Worm (Caenorhabditis elegans) whole organism, late embryonic: ENCODE measurements around the gene F59B10.3.

Experiments
- C08G9.2 ChIP-seq: sonication (generic microtip); optimal IDR thresholded peaks from 2 replicates; lab custom pipeline; 2016; ENCODE audit warnings: mild to moderate bottlenecking, missing genetic modification characterization, moderate library complexity, missing compliant biosample characterization
- ama-1 ChIP-seq: fragments of 150-350 bp; optimal IDR thresholded peaks from 2 replicates; lab custom pipeline; 2014
- ceh-9 ChIP-seq: sonication (generic microtip); optimal IDR thresholded peaks from 2 replicates; lab custom pipeline; 2016; ENCODE audit warnings: mild to moderate bottlenecking, missing genetic modification characterization, inconsistent platforms, missing compliant biosample characterization
- dmd-4 ChIP-seq: sonication (generic microtip); optimal IDR thresholded peaks from 2 replicates; lab custom pipeline; 2016; ENCODE audit warnings: borderline replicate concordance, missing genetic modification characterization, missing compliant biosample characterization
- dve-1 ChIP-seq: sonication (generic microtip); optimal IDR thresholded peaks from 2 replicates; lab custom pipeline; 2017; ENCODE audit warnings: antibody characterized with exemption, mild to moderate bottlenecking, missing genetic modification characterization, missing compliant biosample characterization
- ets-4 ChIP-seq: sonication (generic microtip); optimal IDR thresholded peaks from 2 replicates; lab custom pipeline; 2016; ENCODE audit warnings: missing genetic modification characterization, missing compliant biosample characterization
- fkh-10 ChIP-seq: fragments of 150-350 bp; optimal IDR thresholded peaks from 2 replicates; lab custom pipeline; 2014; ENCODE audit warnings: missing biosample characterization, missing genetic modification reagents, missing genetic modification characterization
- hlh-13 ChIP-seq: fragments of 200-800 bp; sonication (Bioruptor generic); optimal IDR thresholded peaks from 2 replicates; lab custom pipeline; 2018; ENCODE audit warnings: mild to moderate bottlenecking, missing genetic modification characterization, missing compliant biosample characterization
- nhr-11 ChIP-seq: fragments of 150-350 bp; optimal IDR thresholded peaks from 2 replicates; lab custom pipeline; 2014; ENCODE audit warnings: missing biosample characterization, missing genetic modification characterization
- npax-4 ChIP-seq: sonication (generic microtip); optimal IDR thresholded peaks from 2 replicates; lab custom pipeline; 2016; ENCODE audit warnings: missing genetic modification characterization, missing compliant biosample characterization
- pqm-1 ChIP-seq: sonication (generic microtip); optimal IDR thresholded peaks from 2 replicates; lab custom pipeline; 2016; ENCODE audit warnings: missing genetic modification characterization, missing compliant biosample characterization
- tbx-2 ChIP-seq: sonication (generic microtip); optimal IDR thresholded peaks from 2 replicates; lab custom pipeline; 2016; ENCODE audit warnings: missing genetic modification characterization, missing compliant biosample characterization
- unc-42 ChIP-seq: sonication (generic microtip); optimal IDR thresholded peaks from 2 replicates; lab custom pipeline; 2016; ENCODE audit warnings: missing genotype, missing genetic modification characterization, missing compliant biosample characterization

ce11 chrII:10542654-10543456 lies 32.5 kb downstream of the F59B10.3 start:
- TF ChIP-seq hlh-13 (GFP tag; lab: Kevin White, UChicago) (no peak), ceh-9 (tag; lab: Kevin White, UChicago) (no peak), ama-1 (no peak), C08G9.2 (tag; lab: Kevin White, UChicago) (no peak), pqm-1 (tag; lab: Kevin White, UChicago) (no peak), nhr-11 (tag; lab: Kevin White, UChicago) (no peak), ets-4 (tag; lab: Kevin White, UChicago) (no peak), fkh-10 (GFP tag; lab: Kevin White, UChicago) (no peak), unc-42 (tag; lab: Kevin White, UChicago) (no peak), npax-4 (tag; lab: Kevin White, UChicago) (no peak), dmd-4 (tag; lab: Kevin White, UChicago) (no peak), dve-1 (tag; lab: Kevin White, UChicago) (no peak), tbx-2 (tag; lab: Kevin White, UChicago) (no peak)
